Fruit fly (Drosophila melanogaster) whole organism: ENCODE measurements around the gene Fer2.

Source experiments
- CG8478 ChIP-seq: fragments of >200 bp; optimal IDR thresholded peaks from 2 replicates; lab custom pipeline; 2018; ENCODE audit warnings: inconsistent platforms
- Dll ChIP-seq: fragments of >200 bp; optimal IDR thresholded peaks from 2 replicates; lab custom pipeline; 2017
- EcR ChIP-seq, 2 experiments: fragments of >200 bp; optimal IDR thresholded peaks; 2 replicates each; lab custom pipeline; 2017; ENCODE audit warnings: missing biosample characterization in 2 of 2, missing genetic modification characterization in 2 of 2, missing genetic modification reagents in 2 of 2
- pan ChIP-seq: fragments of >200 bp; optimal IDR thresholded peaks from 2 replicates; lab custom pipeline; 2017
- psq ChIP-seq: fragments of >200 bp; optimal IDR thresholded peaks from 2 replicates; lab custom pipeline; 2017
- usp ChIP-seq: fragments of >200 bp; optimal IDR thresholded peaks from 2 replicates; lab custom pipeline; 2017; ENCODE audit warnings: missing biosample characterization, missing genetic modification characterization, mixed read lengths

The Fer2 gene

dm6 chr3R:16171747-16172146 is 20.6 kb upstream of the Fer2 start, which contains the start of gene CG8925:
CG8925 (plus strand) TSS chr3R:16171991.
- TF ChIP-seq usp (GFP tag; lab: Kevin White, UChicago) (no peak), CG8478 (lab: Kevin White, UChicago) (no peak), EcR (GFP tag; optimal IDR thresholded peaks at IDR 0.05; lab: Kevin White, UChicago) (no peak), Dll (lab: Kevin White, UChicago) (no peak), psq (no peak), pan (lab: Kevin White, UChicago) (no peak)

DNA sequence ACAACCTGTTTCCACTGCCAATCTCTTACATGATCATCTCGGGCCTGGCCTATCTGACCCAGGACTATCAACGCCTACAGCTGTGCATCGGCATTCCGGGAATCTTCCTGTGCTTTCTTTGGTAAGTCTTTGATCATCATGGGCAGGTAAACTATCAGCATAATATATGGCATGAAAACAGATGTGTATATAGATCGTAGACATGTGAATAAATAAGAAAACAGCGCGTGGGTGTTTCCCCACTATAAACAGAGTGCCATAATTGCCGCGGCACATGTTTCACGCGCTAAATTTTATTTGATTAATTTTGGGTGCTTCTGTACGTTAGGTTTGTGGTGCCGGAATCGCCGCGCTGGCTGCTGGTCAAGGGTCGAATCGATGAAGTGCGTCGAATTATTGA is 17.0 kb upstream of the Fer2 start:
- no peak for TF ChIP-seq psq
- TF ChIP-seq EcR (GFP tag; optimal IDR thresholded peaks at IDR 0.05; lab: Kevin White, UChicago), result no peak
- no peak for TF ChIP-seq usp (GFP tag; lab: Kevin White, UChicago)
- TF ChIP-seq CG8478 (lab: Kevin White, UChicago), result no peak
- TF ChIP-seq pan (lab: Kevin White, UChicago), result no peak
- TF ChIP-seq Dll (lab: Kevin White, UChicago), result no peak

- TF ChIP-seq psq (no peak), Dll (lab: Kevin White, UChicago) (peak; percentile 34)
These were observed 6.6 kb upstream of the Fer2 start for dm6 chr3R:16157564-16158242.

DNA sequence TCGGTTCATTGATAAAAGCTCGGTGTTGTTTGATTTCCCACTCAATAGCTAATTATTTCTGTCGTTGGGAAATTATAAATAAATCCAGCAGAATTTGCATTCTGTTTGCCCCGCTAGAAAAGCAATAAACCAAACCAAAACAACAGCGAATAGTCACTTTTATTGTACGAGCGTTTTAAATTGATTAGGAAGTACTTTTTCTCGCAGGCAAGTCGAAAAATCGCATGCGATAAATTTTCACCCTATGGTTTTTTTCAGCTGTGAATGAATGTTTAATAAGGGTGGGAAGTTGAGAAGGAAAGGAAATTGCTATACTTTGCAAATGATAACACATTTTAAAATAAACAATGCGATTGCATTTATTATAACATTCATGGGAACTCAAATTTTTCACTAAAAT is 4.9 kb upstream of the Fer2 start:
- TF ChIP-seq pan (lab: Kevin White, UChicago), result no peak
- no peak for TF ChIP-seq CG8478 (lab: Kevin White, UChicago)
- TF ChIP-seq usp (GFP tag; lab: Kevin White, UChicago), result no peak
- TF ChIP-seq psq, result no peak
- no peak for TF ChIP-seq EcR (GFP tag; optimal IDR thresholded peaks at IDR 0.05; lab: Kevin White, UChicago)
- no peak for TF ChIP-seq Dll (lab: Kevin White, UChicago)

dm6 chr3R:16154682-16155081 is 3.6 kb upstream of the Fer2 start, which contains the start of gene CG6006:
CG6006 (plus strand) TSS chr3R:16154982.
- TF ChIP-seq pan (lab: Kevin White, UChicago), result no peak
- no peak for TF ChIP-seq usp (GFP tag; lab: Kevin White, UChicago)
- TF ChIP-seq EcR (GFP tag; optimal IDR thresholded peaks at IDR 0.05; lab: Kevin White, UChicago), result no peak
- no peak for TF ChIP-seq psq
- no peak for TF ChIP-seq CG8478 (lab: Kevin White, UChicago)
- no peak for TF ChIP-seq Dll (lab: Kevin White, UChicago)

DNA sequence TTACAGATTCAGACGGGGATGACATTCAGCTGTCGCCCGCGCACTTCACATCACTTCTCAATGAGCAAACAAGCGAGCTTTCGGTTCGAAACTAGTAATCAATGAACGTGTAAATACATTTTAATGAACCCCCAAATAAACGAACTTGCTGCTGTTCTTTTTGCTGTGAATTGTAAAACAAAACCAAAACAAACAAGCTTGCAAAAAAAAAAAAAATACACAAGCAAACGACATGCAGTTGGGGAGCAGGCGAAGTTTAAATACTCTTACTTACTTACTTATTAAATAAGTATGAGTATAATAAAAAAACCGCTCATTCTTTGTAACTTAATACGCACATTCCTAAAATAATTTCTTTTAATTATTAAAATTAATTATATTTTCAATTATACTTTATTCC is 3.2 kb upstream of the Fer2 start:
- TF ChIP-seq CG8478 (lab: Kevin White, UChicago), result no peak
- TF ChIP-seq psq, result no peak
- TF ChIP-seq Dll (lab: Kevin White, UChicago), result no peak
- no peak for TF ChIP-seq EcR (GFP tag; optimal IDR thresholded peaks at IDR 0.05; lab: Kevin White, UChicago)
- TF ChIP-seq usp (GFP tag; lab: Kevin White, UChicago), result no peak
- TF ChIP-seq pan (lab: Kevin White, UChicago), result no peak

DNA sequence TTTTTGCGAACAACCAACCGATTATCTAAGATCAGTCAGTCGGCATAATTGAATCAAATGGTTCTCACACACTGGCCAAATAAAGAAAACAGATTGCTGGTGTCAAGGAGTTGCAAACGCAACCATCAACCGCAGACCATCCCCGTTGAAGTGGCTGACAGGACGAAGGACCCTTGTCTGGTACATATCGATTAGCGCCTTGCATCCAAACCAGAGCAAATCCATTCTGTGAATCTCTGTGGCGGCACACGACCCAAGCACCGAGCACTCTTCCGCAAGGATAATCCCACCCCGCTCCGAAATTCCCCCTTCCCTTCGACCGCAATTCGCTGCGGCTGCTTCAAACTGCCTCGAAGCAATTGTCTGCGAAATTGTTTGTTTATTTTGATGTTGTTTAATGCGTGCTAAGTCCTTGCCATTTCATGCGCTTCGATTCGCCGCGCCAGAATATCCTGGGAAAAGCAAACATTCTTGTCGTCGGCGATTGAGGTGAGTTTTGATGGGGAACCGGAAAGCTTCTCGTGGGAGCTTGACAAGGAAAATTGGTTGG is 2.3 kb upstream of the Fer2 start:
- no peak for TF ChIP-seq pan (lab: Kevin White, UChicago)
- no peak for TF ChIP-seq usp (GFP tag; lab: Kevin White, UChicago)
- TF ChIP-seq CG8478 (lab: Kevin White, UChicago), result no peak
- no peak for TF ChIP-seq Dll (lab: Kevin White, UChicago)
- TF ChIP-seq psq, result no peak
- no peak for TF ChIP-seq EcR (GFP tag; optimal IDR thresholded peaks at IDR 0.05; lab: Kevin White, UChicago)

DNA sequence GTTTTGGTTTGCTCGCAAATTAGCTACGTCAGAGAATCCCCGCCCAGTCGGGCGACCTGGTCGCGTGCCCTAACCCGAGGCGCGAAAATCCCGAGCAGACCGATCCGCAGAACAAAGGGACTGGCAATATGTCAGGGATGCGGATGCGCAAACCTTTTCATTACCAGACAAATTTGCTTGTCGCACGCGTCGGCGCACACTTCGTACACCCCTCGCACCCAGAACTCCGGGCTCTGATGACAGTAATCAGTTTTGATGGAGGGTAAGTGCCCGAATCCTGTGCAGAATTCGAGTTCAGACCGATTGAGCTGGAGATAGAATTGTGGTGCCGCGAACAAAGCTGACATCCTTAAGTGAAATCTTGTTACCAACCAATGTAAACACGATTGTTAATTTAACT is 1.3 kb upstream of the Fer2 start:
- TF ChIP-seq usp (GFP tag; lab: Kevin White, UChicago), result no peak
- TF ChIP-seq EcR (GFP tag; optimal IDR thresholded peaks at IDR 0.05; lab: Kevin White, UChicago), result no peak
- TF ChIP-seq pan (lab: Kevin White, UChicago), result no peak
- no peak for TF ChIP-seq Dll (lab: Kevin White, UChicago)

DNA sequence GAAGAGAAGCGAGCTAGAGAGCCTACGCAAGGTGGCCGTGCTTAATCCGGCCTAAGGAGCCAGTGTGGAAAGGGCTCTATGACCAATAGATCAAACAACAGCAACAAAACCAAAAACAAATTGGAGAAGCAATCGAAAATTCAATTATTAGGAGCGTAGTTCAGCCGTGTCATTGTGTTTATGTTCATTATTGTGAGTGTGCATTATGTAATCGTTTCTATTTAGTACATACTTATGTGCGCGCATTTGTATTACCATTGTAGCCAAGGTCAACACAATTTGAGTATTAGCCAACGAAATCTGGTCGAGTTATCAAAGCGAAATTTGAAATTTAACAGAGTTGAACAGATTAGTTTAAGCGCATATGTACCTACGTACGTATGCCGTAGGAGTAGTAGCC is 2.4 kb downstream of the Fer2 start:
- no peak for TF ChIP-seq CG8478 (lab: Kevin White, UChicago)
- no peak for TF ChIP-seq Dll (lab: Kevin White, UChicago)
- TF ChIP-seq pan (lab: Kevin White, UChicago), result no peak
- TF ChIP-seq usp (GFP tag; lab: Kevin White, UChicago), result no peak
- TF ChIP-seq psq, result no peak
- no peak for TF ChIP-seq EcR (GFP tag; optimal IDR thresholded peaks at IDR 0.05; lab: Kevin White, UChicago)

dm6 chr3R:16146632-16147453 is 4.3 kb downstream of the Fer2 start, which contains the start of the genes Mic26-27 and CG5916:
Mic26-27 (minus strand) TSS chr3R:16146855.
CG5916 (plus strand) TSS chr3R:16147029.
- no peak for TF ChIP-seq EcR (GFP tag; optimal IDR thresholded peaks at IDR 0.05; lab: Kevin White, UChicago)
- no peak for TF ChIP-seq pan (lab: Kevin White, UChicago)
- no peak for TF ChIP-seq usp (GFP tag; lab: Kevin White, UChicago)
- TF ChIP-seq psq, result no peak
- TF ChIP-seq Dll (lab: Kevin White, UChicago), result no peak
- no peak for TF ChIP-seq CG8478 (lab: Kevin White, UChicago)

DNA sequence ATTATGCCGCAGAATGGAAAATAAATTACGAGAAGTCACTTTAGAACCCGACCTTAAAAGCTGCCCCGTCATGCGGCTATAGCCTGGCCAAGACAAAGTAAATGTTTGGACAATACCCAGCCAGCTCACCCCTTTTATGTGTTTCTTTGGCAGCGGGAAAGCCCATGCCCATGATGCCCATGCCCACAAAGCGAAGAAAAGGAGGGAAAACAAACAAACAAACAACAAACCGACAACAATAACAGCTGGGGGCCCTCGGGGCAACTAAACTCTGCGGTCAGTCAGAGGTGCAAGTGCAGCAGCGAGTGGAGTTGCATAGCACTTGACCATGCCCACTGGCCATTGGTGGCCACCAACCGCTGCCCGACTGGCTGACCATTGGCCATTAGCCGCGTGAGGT is 15.5 kb downstream of the Fer2 start:
- no peak for TF ChIP-seq usp (GFP tag; lab: Kevin White, UChicago)
- TF ChIP-seq psq, result no peak
- no peak for TF ChIP-seq EcR (GFP tag; optimal IDR thresholded peaks at IDR 0.05; lab: Kevin White, UChicago)
- TF ChIP-seq Dll (lab: Kevin White, UChicago), result no peak
- TF ChIP-seq CG8478 (lab: Kevin White, UChicago), result no peak
- no peak for TF ChIP-seq pan (lab: Kevin White, UChicago)
